Worm (Caenorhabditis elegans): ENCODE measurements around the gene clec-195.
"Not testable (repeated sequence)": the region's sequence is repeated elsewhere in the genome, so short reads cannot be mapped to it uniquely, and the experiment has no call there.

ce11 chrIV:17058489-17059121 lies 13.0 kb upstream of the clec-195 start:
- TF ChIP-seq pqm-1 (tag; optimal IDR thresholded peaks at IDR 0.05); zag-1 (tag; optimal IDR thresholded peaks at IDR 0.05); ztf-11 (tag; optimal IDR thresholded peaks at IDR 0.05); lin-13 (GFP tag; optimal IDR thresholded peaks at IDR 0.05); dpl-1 (GFP tag; optimal IDR thresholded peaks at IDR 0.05); aha-1 (tag); ctbp-1 (GFP tag; IDR thresholded peaks at IDR 0.05); nhr-237 (tag; optimal IDR thresholded peaks at IDR 0.05); mes-2 (tag; optimal IDR thresholded peaks at IDR 0.05; ENCODE audit: poor library complexity, severe bottlenecking); php-3 (GFP tag; IDR thresholded peaks at IDR 0.05); arid-1 (GFP tag; conservative IDR thresholded peaks at IDR 0.05); unc-62 (GFP tag; optimal IDR thresholded peaks at IDR 0.05 in 1 of 2); unc-62 (tag; optimal IDR thresholded peaks at IDR 0.05): not testable (repeated sequence)

Data from whole organism, L4 larva.